Worm (Caenorhabditis elegans) whole organism, L4 larva: ENCODE results near the gene lgg-2.

Source experiments
- D1046.2 ChIP-seq: fragments of 200-800 bp; sonication (Bioruptor generic); IDR thresholded peaks from 2 replicates; pipeline ENCODE4 v1.3.6; 2022; ENCODE audit warnings: missing genetic modification characterization, missing compliant biosample characterization
- F37D6.2 ChIP-seq: sonication (generic microtip); optimal IDR thresholded peaks from 2 replicates; lab custom pipeline; 2016; ENCODE audit warnings: mild to moderate bottlenecking, missing genetic modification characterization, missing compliant biosample characterization
- F44E2.7 ChIP-seq: fragments of 200-800 bp; sonication (Bioruptor generic); IDR thresholded peaks from 2 replicates; pipeline ENCODE4 v2.1.2; 2022; ENCODE audit warnings: missing genetic modification characterization, missing compliant biosample characterization
- F49E8.2 ChIP-seq: sonication (generic microtip); optimal IDR thresholded peaks from 2 replicates; lab custom pipeline; 2016; ENCODE audit warnings: missing compliant biosample characterization, mild to moderate bottlenecking, missing genetic modification characterization, borderline replicate concordance
- R02D3.7 ChIP-seq: fragments of 150-350 bp; sonication (generic microtip); optimal IDR thresholded peaks from 3 replicates; lab custom pipeline; 2014; ENCODE audit warnings: missing biosample characterization, missing genetic modification characterization
- Y105C5A.15 ChIP-seq: fragments of 200-800 bp; sonication (Bioruptor generic); IDR thresholded peaks from 2 replicates; pipeline ENCODE4 v1.3.6; 2022; ENCODE audit warnings: missing genetic modification characterization, missing compliant biosample characterization
- ceh-20 ChIP-seq: fragments of 200-800 bp; sonication (Bioruptor generic); IDR thresholded peaks from 2 replicates; pipeline ENCODE4 v1.3.6; 2022; ENCODE audit warnings: missing genetic modification reagents, missing genetic modification characterization, missing compliant biosample characterization
- ceh-28 ChIP-seq: fragments of 150-350 bp; optimal IDR thresholded peaks from 2 replicates; lab custom pipeline; 2014; ENCODE audit warnings: missing biosample characterization, missing genetic modification reagents, missing genetic modification characterization
- ceh-32 ChIP-seq: sonication (generic microtip); optimal IDR thresholded peaks from 2 replicates; lab custom pipeline; 2016; ENCODE audit warnings: mild to moderate bottlenecking, missing genetic modification characterization, missing compliant biosample characterization; ENCODE audit not compliant: poor library complexity
- ceh-44 ChIP-seq: fragments of 200-800 bp; sonication (Bioruptor generic); IDR thresholded peaks from 2 replicates; pipeline ENCODE4 v1.3.6; 2022; ENCODE audit warnings: missing genetic modification reagents, missing genetic modification characterization, missing compliant biosample characterization
- ceh-82 ChIP-seq: sonication (generic microtip); optimal IDR thresholded peaks from 2 replicates; lab custom pipeline; 2017; ENCODE audit warnings: missing biosample characterization, missing genetic modification characterization
- ces-1 ChIP-seq: fragments of 150-350 bp; sonication (generic microtip); optimal IDR thresholded peaks from 4 replicates; lab custom pipeline; 2014; ENCODE audit warnings: missing biosample characterization, missing genetic modification reagents, missing genetic modification characterization
- cey-2 ChIP-seq: sonication (generic microtip); optimal IDR thresholded peaks from 3 replicates; lab custom pipeline; 2017; ENCODE audit warnings: missing genetic modification characterization, mild to moderate bottlenecking, missing compliant biosample characterization, antibody characterized with exemption, borderline replicate concordance; ENCODE audit not compliant: insufficient read depth
- daf-12 ChIP-seq: fragments of 150-350 bp; optimal IDR thresholded peaks from 2 replicates; lab custom pipeline; 2014; ENCODE audit warnings: missing biosample characterization, missing genetic modification reagents, missing genetic modification characterization
- daf-16 ChIP-seq, 3 experiments: sonication (generic microtip); optimal IDR thresholded peaks; 2 replicates each; lab custom pipeline; 2016 to 2017; ENCODE audit warnings: missing genetic modification characterization in 3 of 3, missing genetic modification reagents in 3 of 3, mild to moderate bottlenecking in 2 of 3, missing compliant biosample characterization in 2 of 3, missing biosample characterization in 1 of 3, moderate library complexity in 1 of 3
- daf-19 ChIP-seq: fragments of 200-800 bp; sonication (Bioruptor generic); conservative IDR thresholded peaks from 2 replicates; pipeline ENCODE4 v1.3.6; 2022; ENCODE audit warnings: missing genetic modification characterization, missing compliant biosample characterization
- dmd-6 ChIP-seq: fragments of 200-800 bp; sonication (Bioruptor generic); IDR thresholded peaks from 2 replicates; pipeline ENCODE4 v1.3.6; 2022; ENCODE audit warnings: missing genetic modification reagents, missing genetic modification characterization, missing compliant biosample characterization
- dmd-8 ChIP-seq: fragments of 200-800 bp; sonication (Bioruptor generic); IDR thresholded peaks from 2 replicates; pipeline ENCODE4 v1.3.6; 2022; ENCODE audit warnings: missing genetic modification characterization, missing compliant biosample characterization
- dpl-1 ChIP-seq: fragments of 150-350 bp; optimal IDR thresholded peaks from 2 replicates; lab custom pipeline; 2014; ENCODE audit warnings: missing biosample characterization, missing genetic modification reagents, missing genetic modification characterization
- egl-43 ChIP-seq: fragments of 200-800 bp; sonication (Bioruptor generic); IDR thresholded peaks from 2 replicates; pipeline ENCODE4 v1.3.6; 2022; ENCODE audit warnings: missing genetic modification reagents, missing genetic modification characterization, missing compliant biosample characterization
- fkh-10 ChIP-seq: fragments of 150-350 bp; optimal IDR thresholded peaks from 2 replicates; lab custom pipeline; 2014; ENCODE audit warnings: missing biosample characterization, missing genetic modification reagents, missing genetic modification characterization
- fos-1 ChIP-seq: fragments of 150-350 bp; optimal IDR thresholded peaks from 2 replicates; lab custom pipeline; 2014; ENCODE audit warnings: missing biosample characterization, missing genetic modification characterization
- hmg-1.1 ChIP-seq: fragments of 200-800 bp; sonication (Bioruptor generic); IDR thresholded peaks from 2 replicates; pipeline ENCODE4 v1.3.6; 2022; ENCODE audit warnings: missing genetic modification reagents, missing genetic modification characterization, missing compliant biosample characterization
- lin-13 ChIP-seq: fragments of 150-350 bp; optimal IDR thresholded peaks from 2 replicates; lab custom pipeline; 2014; ENCODE audit warnings: missing biosample characterization, missing genetic modification reagents, missing genetic modification characterization
- lin-39 ChIP-seq: fragments of 150-350 bp; optimal IDR thresholded peaks from 2 replicates; lab custom pipeline; 2014; ENCODE audit warnings: missing biosample characterization, missing genetic modification reagents, missing genetic modification characterization
- lsy-2 ChIP-seq, 2 experiments: fragments of 150-350 bp in 1 of 2; sonication (generic microtip) in 1 of 2; optimal IDR thresholded peaks; 2 replicates each; lab custom pipeline; 2014 to 2017; ENCODE audit warnings: missing biosample characterization in 2 of 2, missing genetic modification characterization in 2 of 2
- madf-9 ChIP-seq: fragments of 200-800 bp; sonication (Bioruptor generic); conservative IDR thresholded peaks from 2 replicates; pipeline ENCODE4 v1.3.6; 2022; ENCODE audit warnings: missing genetic modification reagents, missing genetic modification characterization, missing compliant biosample characterization
- mdl-1 ChIP-seq, 2 experiments: fragments of 150-350 bp in 1 of 2; sonication (generic microtip) in 1 of 2; optimal IDR thresholded peaks; 2 replicates each; lab custom pipeline; 2014 to 2017; ENCODE audit warnings: missing biosample characterization in 2 of 2, missing genetic modification characterization in 2 of 2
- mdt-29 ChIP-seq: fragments of 200-800 bp; sonication (Bioruptor generic); IDR thresholded peaks from 2 replicates; pipeline ENCODE4 v1.3.6; 2022; ENCODE audit warnings: missing genetic modification reagents, missing genetic modification characterization, missing compliant biosample characterization
- mep-1 ChIP-seq: fragments of 150-350 bp; sonication (generic microtip); optimal IDR thresholded peaks from 3 replicates; lab custom pipeline; 2014; ENCODE audit warnings: missing biosample characterization, missing genetic modification characterization
- mxl-2 ChIP-seq: fragments of 200-800 bp; sonication (Bioruptor generic); conservative IDR thresholded peaks from 2 replicates; pipeline ENCODE4 v1.3.6; 2022; ENCODE audit warnings: missing genetic modification reagents, missing genetic modification characterization, missing compliant biosample characterization
- mxl-3 ChIP-seq: fragments of 200-800 bp; sonication (Bioruptor generic); optimal IDR thresholded peaks from 2 replicates; lab custom pipeline; 2018; ENCODE audit warnings: mild to moderate bottlenecking, missing genetic modification characterization, missing compliant biosample characterization
- nhr-10 ChIP-seq: fragments of 150-350 bp; optimal IDR thresholded peaks from 2 replicates; lab custom pipeline; 2014; ENCODE audit warnings: missing biosample characterization, missing genetic modification characterization
- nhr-111 ChIP-seq: fragments of 200-800 bp; sonication (Bioruptor generic); optimal IDR thresholded peaks from 2 replicates; lab custom pipeline; 2018; ENCODE audit warnings: mild to moderate bottlenecking, missing genetic modification characterization, missing compliant biosample characterization
- nhr-28 ChIP-seq: fragments of 150-350 bp; optimal IDR thresholded peaks from 2 replicates; lab custom pipeline; 2014; ENCODE audit warnings: missing biosample characterization, missing genetic modification characterization
- nhr-41 ChIP-seq: fragments of 200-800 bp; sonication (Bioruptor generic); IDR thresholded peaks from 2 replicates; pipeline ENCODE4 v1.3.6; 2022; ENCODE audit warnings: missing genetic modification reagents, missing genetic modification characterization, missing compliant biosample characterization
- nhr-42 ChIP-seq: fragments of 200-800 bp; sonication (Bioruptor generic); IDR thresholded peaks from 2 replicates; pipeline ENCODE4 v1.3.6; 2022; ENCODE audit warnings: missing genetic modification characterization, missing compliant biosample characterization
- nhr-77 ChIP-seq: fragments of 150-350 bp; optimal IDR thresholded peaks from 2 replicates; lab custom pipeline; 2014; ENCODE audit warnings: missing biosample characterization, missing genetic modification characterization
- pha-4 ChIP-seq, 2 experiments: fragments of 150-350 bp in 1 of 2; fragments of 200-800 bp in 1 of 2; sonication (Bioruptor generic) in 1 of 2; IDR thresholded peaks in 1 of 2; optimal IDR thresholded peaks in 1 of 2; 2 replicates each; pipeline versions ENCODE4 v1.3.6 to Lab custom; 2014 to 2022; ENCODE audit warnings: missing genetic modification characterization in 2 of 2, missing genetic modification reagents in 2 of 2, missing biosample characterization in 1 of 2, missing compliant biosample characterization in 1 of 2
- set-16 ChIP-seq: fragments of 200-800 bp; sonication (Bioruptor generic); IDR thresholded peaks from 2 replicates; pipeline ENCODE4 v1.3.6; 2022; ENCODE audit warnings: missing genetic modification reagents, missing genetic modification characterization, missing compliant biosample characterization
- snpc-4 ChIP-seq: fragments of 150-350 bp; optimal IDR thresholded peaks from 2 replicates; lab custom pipeline; 2014; ENCODE audit warnings: missing biosample characterization, missing genetic modification characterization
- tag-97 ChIP-seq: fragments of 200-800 bp; sonication (Bioruptor generic); IDR thresholded peaks from 2 replicates; pipeline ENCODE4 v1.3.6; 2022; ENCODE audit warnings: missing genetic modification characterization, missing compliant biosample characterization
- tra-1 ChIP-seq: fragments of 200-800 bp; sonication (Bioruptor generic); IDR thresholded peaks from 2 replicates; pipeline ENCODE4 v1.3.6; 2022; ENCODE audit warnings: missing genetic modification reagents, missing genetic modification characterization, missing compliant biosample characterization
- unc-130 ChIP-seq: sonication (generic microtip); optimal IDR thresholded peaks from 2 replicates; lab custom pipeline; 2016; ENCODE audit warnings: missing genetic modification reagents, missing genetic modification characterization, missing compliant biosample characterization
- unc-39 ChIP-seq: sonication (generic microtip); optimal IDR thresholded peaks from 2 replicates; lab custom pipeline; 2017; ENCODE audit warnings: missing biosample characterization, missing genetic modification characterization
- unc-62 ChIP-seq, 3 experiments: fragments of 150-350 bp in 1 of 3; sonication (generic microtip); optimal IDR thresholded peaks in 2 of 3; peaks in 1 of 3; 1 replicate in 1 of 3; 2 replicates in 2 of 3; lab custom pipeline; 2014 to 2017; ENCODE audit warnings: missing biosample characterization in 3 of 3, missing genetic modification characterization in 3 of 3, missing genetic modification reagents in 3 of 3, missing genotype in 1 of 3
- zfp-2 ChIP-seq: sonication (generic microtip); optimal IDR thresholded peaks from 2 replicates; lab custom pipeline; 2016; ENCODE audit warnings: mild to moderate bottlenecking, missing genetic modification characterization, missing compliant biosample characterization
- ztf-7 ChIP-seq: fragments of 150-350 bp; optimal IDR thresholded peaks from 2 replicates; lab custom pipeline; 2014; ENCODE audit warnings: missing biosample characterization, missing genetic modification characterization

The lgg-2 gene

ce11 chrIV:10918877-10919560 is 16.7 kb downstream of the lgg-2 start (continued):
- no peak for TF ChIP-seq dmd-8 (GFP tag; lab: Robert Waterston, UW)
- no peak for TF ChIP-seq zfp-2 (tag; lab: Kevin White, UChicago)
- peak; percentile 58 for TF ChIP-seq dpl-1 (GFP tag; lab: Kevin White, UChicago)
- TF ChIP-seq nhr-10: no peak
- peak; percentile 53; the same call in 1 of the 2 replicates for TF ChIP-seq ceh-20 (GFP tag; lab: Robert Waterston, UW)
- peak; percentile 42; the same call in 1 of the 2 replicates for TF ChIP-seq nhr-42 (GFP tag; lab: Robert Waterston, UW)
- no peak for TF ChIP-seq nhr-41 (GFP tag; lab: Robert Waterston, UW)
- no peak for TF ChIP-seq snpc-4 (tag; lab: Kevin White, UChicago)
- 0 out of 2 replicates have a peak, but pooled peaks have one; percentile 4 for TF ChIP-seq ceh-44 (GFP tag; lab: Robert Waterston, UW)
- TF ChIP-seq mxl-2 (GFP tag; lab: Robert Waterston, UW): no peak
- peak; percentile 76 for TF ChIP-seq nhr-28 (tag; lab: Kevin White, UChicago)
- no peak for TF ChIP-seq ces-1 (GFP tag; lab: Kevin White, UChicago)
- 0 out of 2 replicates have a peak, but pooled peaks have one; percentile 27 for TF ChIP-seq daf-19 (GFP tag; lab: Robert Waterston, UW)
- no peak for TF ChIP-seq madf-9 (GFP tag; lab: Robert Waterston, UW)
- no peak for TF ChIP-seq egl-43 (GFP tag; lab: Robert Waterston, UW)
- no peak for TF ChIP-seq set-16 (GFP tag; lab: Robert Waterston, UW)
- TF ChIP-seq F44E2.7 (GFP tag; lab: Robert Waterston, UW): no peak
- TF ChIP-seq fkh-10 (GFP tag; lab: Kevin White, UChicago): peak; percentile 40
- TF ChIP-seq nhr-77: peak; percentile 53
- no peak for TF ChIP-seq ceh-28
- TF ChIP-seq ztf-7: no peak
- peak; percentile 31 for TF ChIP-seq F37D6.2 (tag; lab: Kevin White, UChicago)
- peak; percentile 89 for TF ChIP-seq mxl-3
- peak in 1 of 2 experiments; percentile 96 for TF ChIP-seq unc-62 (GFP tag; optimal IDR thresholded peaks at IDR 0.05 in 1 of 2; lab: Kevin White, UChicago)
- no peak for TF ChIP-seq unc-62 (tag; optimal IDR thresholded peaks at IDR 0.05; lab: Kevin White, UChicago)
- TF ChIP-seq unc-39 (tag; lab: Kevin White, UChicago): no peak
- TF ChIP-seq unc-130 (GFP tag; lab: Kevin White, UChicago): no peak
- no peak for TF ChIP-seq nhr-111
- no peak for TF ChIP-seq ceh-82 (tag; lab: Kevin White, UChicago)
- no peak for TF ChIP-seq mdt-29 (GFP tag; lab: Robert Waterston, UW)
- no peak for TF ChIP-seq F49E8.2 (tag; lab: Kevin White, UChicago)
- peak; percentile 50 to 75 for TF ChIP-seq lsy-2 (tag; optimal IDR thresholded peaks at IDR 0.05; lab: Kevin White, UChicago)
- no peak for TF ChIP-seq R02D3.7 (tag; lab: Kevin White, UChicago)
- TF ChIP-seq tag-97: no peak
- no peak for TF ChIP-seq Y105C5A.15 (GFP tag; lab: Robert Waterston, UW)
- TF ChIP-seq D1046.2 (GFP tag; lab: Robert Waterston, UW): no peak
- TF ChIP-seq mep-1 (tag; lab: Kevin White, UChicago): peak; percentile 87
- TF ChIP-seq lin-13 (GFP tag; lab: Kevin White, UChicago): peak; percentile 41
- no peak for TF ChIP-seq daf-12 (tag; lab: Kevin White, UChicago)
- TF ChIP-seq ceh-32 (tag; lab: Kevin White, UChicago): no peak
- TF ChIP-seq dmd-6 (GFP tag; lab: Robert Waterston, UW): peak; percentile 64
- TF ChIP-seq mdl-1 (tag; optimal IDR thresholded peaks at IDR 0.05; lab: Kevin White, UChicago): peak; percentile 25 to 90
- no peak for TF ChIP-seq cey-2 (tag; lab: Kevin White, UChicago)
- TF ChIP-seq tra-1 (GFP tag; lab: Robert Waterston, UW): no peak
- TF ChIP-seq fos-1 (tag; lab: Kevin White, UChicago): no peak
- peak; percentile 86 for TF ChIP-seq hmg-1.1 (GFP tag; lab: Robert Waterston, UW)
- no peak for TF ChIP-seq lin-39
- peak in 1 of 2 experiments; percentile 35 for TF ChIP-seq daf-16 (GFP tag; optimal IDR thresholded peaks at IDR 0.05; lab: Kevin White, UChicago)
- TF ChIP-seq daf-16 (tag; optimal IDR thresholded peaks at IDR 0.05; lab: Kevin White, UChicago): peak; percentile 62
- TF ChIP-seq pha-4 (GFP tag; IDR thresholded peaks at IDR 0.05; lab: Robert Waterston, UW): no peak
- TF ChIP-seq pha-4 (tag; optimal IDR thresholded peaks at IDR 0.05; lab: Kevin White, UChicago): peak; percentile 74
